Worm (Caenorhabditis elegans) whole organism, L1 larva: ENCODE results near the gene msp-78.

Experiments used
- F16B12.6 ChIP-seq: fragments of 150-350 bp; optimal IDR thresholded peaks from 2 replicates; lab custom pipeline; 2014; ENCODE audit warnings: missing biosample characterization, missing genetic modification characterization
- egl-27 ChIP-seq, 2 experiments: fragments of 150-350 bp in 1 of 2; sonication (generic microtip); optimal IDR thresholded peaks; 3 replicates each; lab custom pipeline; 2017 to 2018; ENCODE audit warnings: missing biosample characterization in 2 of 2, missing genetic modification characterization in 2 of 2, missing genetic modification reagents in 2 of 2
- fos-1 ChIP-seq: fragments of 150-350 bp; optimal IDR thresholded peaks from 2 replicates; lab custom pipeline; 2014; ENCODE audit warnings: missing biosample characterization, missing genetic modification characterization
- lsy-2 ChIP-seq, 2 experiments: fragments of 150-350 bp; optimal IDR thresholded peaks; 2 replicates each; lab custom pipeline; 2014; ENCODE audit warnings: missing biosample characterization in 2 of 2, missing genetic modification characterization in 2 of 2
- snpc-4 ChIP-seq: fragments of 150-350 bp; optimal IDR thresholded peaks from 2 replicates; lab custom pipeline; 2014; ENCODE audit warnings: missing biosample characterization, missing genetic modification characterization
- sup-37 ChIP-seq: fragments of 200-800 bp; sonication (Bioruptor generic); optimal IDR thresholded peaks from 2 replicates; lab custom pipeline; 2018; ENCODE audit warnings: mild to moderate bottlenecking, missing genetic modification characterization, missing compliant biosample characterization
- swsn-7 ChIP-seq: sonication (generic microtip); optimal IDR thresholded peaks from 2 replicates; lab custom pipeline; 2016; ENCODE audit warnings: missing genetic modification characterization, missing compliant biosample characterization
- unc-62 ChIP-seq: fragments of 150-350 bp; optimal IDR thresholded peaks from 2 replicates; lab custom pipeline; 2014; ENCODE audit warnings: missing biosample characterization, missing genetic modification reagents, missing genetic modification characterization

DNA sequence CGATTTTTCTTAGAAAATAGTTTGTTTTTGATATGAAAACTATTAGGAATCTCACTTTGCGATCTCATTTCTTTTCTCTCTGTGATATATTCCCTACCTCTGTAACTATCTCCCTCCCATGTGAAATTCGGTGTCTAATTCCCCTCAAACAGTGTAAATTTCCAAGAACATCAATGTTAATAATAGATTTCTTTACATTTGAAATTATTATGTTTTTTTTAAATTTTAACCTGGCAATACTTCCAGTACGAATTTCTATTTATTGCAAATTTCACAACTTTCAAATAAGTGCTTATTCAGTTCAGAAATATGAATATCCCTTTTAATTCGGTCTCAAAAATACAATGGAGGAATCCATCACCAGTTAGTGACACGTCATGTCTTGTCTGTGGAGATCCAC is 41.5 kb upstream of the msp-78 start, which contains the start of gene nhr-100:
- TF ChIP-seq snpc-4 (tag; lab: Kevin White, UChicago): no peak
- no peak for TF ChIP-seq F16B12.6 (tag; lab: Kevin White, UChicago)
- TF ChIP-seq fos-1 (tag; lab: Kevin White, UChicago): no peak
- no peak for TF ChIP-seq sup-37 (GFP tag; lab: Kevin White, UChicago)
- no peak for TF ChIP-seq swsn-7
- no peak for TF ChIP-seq unc-62 (GFP tag; lab: Kevin White, UChicago)
- no peak for TF ChIP-seq lsy-2 (tag; optimal IDR thresholded peaks at IDR 0.05; lab: Kevin White, UChicago)
- TF ChIP-seq egl-27 (tag; optimal IDR thresholded peaks at IDR 0.05; lab: Kevin White, UChicago): no peak
